Worm (Caenorhabditis elegans) whole organism, L4 larva: Measurements from ENCODE around the gene alh-11.

Source experiments
- D1046.2 ChIP-seq: fragments of 200-800 bp; sonication (Bioruptor generic); IDR thresholded peaks from 2 replicates; pipeline ENCODE4 v1.3.6; 2022; ENCODE audit warnings: missing genetic modification characterization, missing compliant biosample characterization
- ceh-28 ChIP-seq: fragments of 150-350 bp; optimal IDR thresholded peaks from 2 replicates; lab custom pipeline; 2014; ENCODE audit warnings: missing biosample characterization, missing genetic modification reagents, missing genetic modification characterization
- hlh-30 ChIP-seq: sonication (generic microtip); optimal IDR thresholded peaks from 2 replicates; lab custom pipeline; 2017; ENCODE audit warnings: antibody characterized with exemption, mild to moderate bottlenecking, missing genetic modification characterization, missing compliant biosample characterization; ENCODE audit not compliant: insufficient read depth
- lin-15B ChIP-seq: fragments of 150-350 bp; sonication (generic microtip); optimal IDR thresholded peaks from 3 replicates; lab custom pipeline; 2014; ENCODE audit warnings: missing biosample characterization, missing genetic modification characterization
- lin-29 ChIP-seq: fragments of 200-800 bp; sonication (Bioruptor generic); IDR thresholded peaks from 2 replicates; pipeline ENCODE4 v1.3.6; 2022; ENCODE audit warnings: missing genetic modification reagents, missing genetic modification characterization, missing compliant biosample characterization
- madf-5 ChIP-seq, 2 experiments: fragments of 200-800 bp; sonication (Bioruptor generic); IDR thresholded peaks; 2 replicates each; pipeline ENCODE4 v1.3.6; 2022; ENCODE audit warnings: missing compliant biosample characterization in 2 of 2, missing genetic modification characterization in 2 of 2
- mdl-1 ChIP-seq, 2 experiments: fragments of 150-350 bp in 1 of 2; sonication (generic microtip) in 1 of 2; optimal IDR thresholded peaks; 2 replicates each; lab custom pipeline; 2014 to 2017; ENCODE audit warnings: missing biosample characterization in 2 of 2, missing genetic modification characterization in 2 of 2
- nhr-77 ChIP-seq: fragments of 150-350 bp; optimal IDR thresholded peaks from 2 replicates; lab custom pipeline; 2014; ENCODE audit warnings: missing biosample characterization, missing genetic modification characterization
- set-16 ChIP-seq: fragments of 200-800 bp; sonication (Bioruptor generic); IDR thresholded peaks from 2 replicates; pipeline ENCODE4 v1.3.6; 2022; ENCODE audit warnings: missing genetic modification reagents, missing genetic modification characterization, missing compliant biosample characterization
- spr-1 ChIP-seq: sonication (generic microtip); optimal IDR thresholded peaks from 2 replicates; lab custom pipeline; 2016; ENCODE audit warnings: mild to moderate bottlenecking, missing genetic modification characterization, missing compliant biosample characterization
- spr-3 ChIP-seq: fragments of 200-800 bp; sonication (Bioruptor generic); optimal IDR thresholded peaks from 2 replicates; lab custom pipeline; 2018; ENCODE audit warnings: mild to moderate bottlenecking, missing genetic modification characterization, missing compliant biosample characterization

DNA sequence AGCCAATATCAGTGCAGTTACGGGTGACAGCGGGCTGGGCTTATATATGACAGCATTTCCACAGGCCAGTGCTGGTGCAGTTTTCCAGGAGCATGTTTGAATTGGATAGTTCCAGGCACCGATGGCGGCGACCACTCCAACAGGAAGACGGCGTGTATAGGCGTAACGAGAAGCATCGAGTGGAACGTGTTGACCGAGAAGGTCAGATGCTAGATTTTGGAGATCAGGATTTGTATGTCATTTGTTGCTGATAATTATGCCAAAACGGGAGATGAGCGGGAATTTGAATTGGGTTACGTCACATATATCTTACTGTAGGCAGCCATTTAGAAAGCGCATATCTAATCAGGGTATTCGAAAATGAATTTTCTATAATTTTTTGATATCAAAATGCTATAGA is 3.2 kb downstream of the alh-11 start:
- TF ChIP-seq madf-5 (GFP tag; IDR thresholded peaks at IDR 0.05; lab: Robert Waterston, UW) (no peak), hlh-30 (tag; lab: Kevin White, UChicago) (no peak), spr-1 (tag; lab: Kevin White, UChicago) (no peak), spr-3 (GFP tag; lab: Kevin White, UChicago) (no peak), lin-29 (no peak), ceh-28 (tag; lab: Kevin White, UChicago) (no peak), set-16 (GFP tag; lab: Robert Waterston, UW) (no peak), mdl-1 (tag; optimal IDR thresholded peaks at IDR 0.05; lab: Kevin White, UChicago) (no peak), lin-15B (tag; lab: Kevin White, UChicago) (no peak), D1046.2 (GFP tag; lab: Robert Waterston, UW) (no peak), nhr-77 (no peak)
